Worm (Caenorhabditis elegans) whole organism, L2 larva: Measurements from ENCODE around the gene pxmp-4.

Experiments
- C34F6.9 ChIP-seq: fragments of 150-350 bp; optimal IDR thresholded peaks from 2 replicates; lab custom pipeline; 2014; ENCODE audit warnings: missing biosample characterization, missing genetic modification characterization
- blmp-1 ChIP-seq: sonication (generic microtip); optimal IDR thresholded peaks from 2 replicates; lab custom pipeline; 2017; ENCODE audit warnings: missing genetic modification characterization, mild to moderate bottlenecking, missing compliant biosample characterization, antibody characterized with exemption, moderate library complexity; ENCODE audit not compliant: insufficient read depth
- ceh-16 ChIP-seq: fragments of 150-350 bp; optimal IDR thresholded peaks from 2 replicates; lab custom pipeline; 2014; ENCODE audit warnings: missing biosample characterization, missing genetic modification characterization
- elt-3 ChIP-seq: sonication (generic microtip); optimal IDR thresholded peaks from 2 replicates; lab custom pipeline; 2017; ENCODE audit warnings: missing biosample characterization, missing genetic modification characterization
- nhr-10 ChIP-seq: sonication (generic microtip); optimal IDR thresholded peaks from 2 replicates; lab custom pipeline; 2017; ENCODE audit warnings: missing biosample characterization, missing genetic modification characterization
- nhr-11 ChIP-seq: fragments of 150-350 bp; optimal IDR thresholded peaks from 2 replicates; lab custom pipeline; 2014; ENCODE audit warnings: missing biosample characterization, missing genetic modification characterization
- nhr-12 ChIP-seq: fragments of 150-350 bp; optimal IDR thresholded peaks from 2 replicates; lab custom pipeline; 2014; ENCODE audit warnings: missing biosample characterization, missing genetic modification characterization
- nhr-25 ChIP-seq: fragments of 150-350 bp; sonication (generic microtip); optimal IDR thresholded peaks from 3 replicates; lab custom pipeline; 2014; ENCODE audit warnings: missing biosample characterization, missing genetic modification characterization
- nhr-6 ChIP-seq: fragments of 150-350 bp; optimal IDR thresholded peaks from 2 replicates; lab custom pipeline; 2014; ENCODE audit warnings: missing biosample characterization, missing genetic modification characterization
- nhr-77 ChIP-seq: fragments of 150-350 bp; optimal IDR thresholded peaks from 2 replicates; lab custom pipeline; 2014; ENCODE audit warnings: missing biosample characterization, missing genetic modification characterization
- ztf-11 ChIP-seq: sonication (generic microtip); optimal IDR thresholded peaks from 2 replicates; lab custom pipeline; 2017; ENCODE audit warnings: missing biosample characterization, missing genetic modification characterization

- TF ChIP-seq nhr-25: no peak
- TF ChIP-seq elt-3 (tag; lab: Kevin White, UChicago): no peak
- TF ChIP-seq ceh-16 (tag; lab: Kevin White, UChicago): no peak
- TF ChIP-seq C34F6.9 (tag; lab: Kevin White, UChicago): no peak
- TF ChIP-seq blmp-1 (tag; lab: Kevin White, UChicago): no peak
- TF ChIP-seq nhr-11: no peak
- TF ChIP-seq nhr-77 (tag; lab: Kevin White, UChicago): no peak
- TF ChIP-seq nhr-12 (tag; lab: Kevin White, UChicago): no peak
- TF ChIP-seq ztf-11 (tag; lab: Kevin White, UChicago): no peak
- TF ChIP-seq nhr-10 (tag; lab: Kevin White, UChicago): no peak
- no peak for TF ChIP-seq nhr-6 (tag; lab: Kevin White, UChicago)
These were observed 42.6 kb upstream of the pxmp-4 start for ce11 chrIV:379605-380004.
